Worm (Caenorhabditis elegans) whole organism, L4 larva: ENCODE measurements around the gene Y37E11B.6.

ENCODE experiments used
- lsy-2 ChIP-seq, 2 experiments: fragments of 150-350 bp in 1 of 2; sonication (generic microtip) in 1 of 2; optimal IDR thresholded peaks; 2 replicates each; lab custom pipeline; 2014 to 2017; ENCODE audit warnings: missing biosample characterization in 2 of 2, missing genetic modification characterization in 2 of 2
- spr-3 ChIP-seq: fragments of 200-800 bp; sonication (Bioruptor generic); optimal IDR thresholded peaks from 2 replicates; lab custom pipeline; 2018; ENCODE audit warnings: mild to moderate bottlenecking, missing genetic modification characterization, missing compliant biosample characterization

DNA sequence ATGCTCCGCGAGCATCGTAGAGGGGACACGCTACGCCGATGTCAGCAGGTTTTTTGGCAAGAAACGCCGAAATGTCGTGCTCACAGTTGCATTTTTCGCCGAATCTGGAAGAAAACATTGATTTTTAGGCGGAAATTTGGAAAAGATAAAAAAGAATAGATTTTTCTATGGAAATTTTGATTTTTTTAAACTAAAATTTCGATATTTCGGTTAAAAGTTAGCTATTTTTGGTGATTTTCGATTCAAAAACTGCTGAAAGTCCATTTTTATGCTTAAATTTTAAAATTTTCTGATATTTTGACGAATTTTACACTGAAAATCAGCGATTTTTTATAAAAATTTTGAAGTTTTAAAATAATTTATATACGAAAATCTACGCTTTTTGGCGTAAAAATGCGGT is 1.8 kb downstream of the Y37E11B.6 start:
- TF ChIP-seq spr-3 (GFP tag; lab: Kevin White, UChicago) (no peak), lsy-2 (tag; optimal IDR thresholded peaks at IDR 0.05; lab: Kevin White, UChicago) (no peak)
